Fruit fly (Drosophila melanogaster): ENCODE measurements around the gene CG44405.

CG44405 gene

DNA sequence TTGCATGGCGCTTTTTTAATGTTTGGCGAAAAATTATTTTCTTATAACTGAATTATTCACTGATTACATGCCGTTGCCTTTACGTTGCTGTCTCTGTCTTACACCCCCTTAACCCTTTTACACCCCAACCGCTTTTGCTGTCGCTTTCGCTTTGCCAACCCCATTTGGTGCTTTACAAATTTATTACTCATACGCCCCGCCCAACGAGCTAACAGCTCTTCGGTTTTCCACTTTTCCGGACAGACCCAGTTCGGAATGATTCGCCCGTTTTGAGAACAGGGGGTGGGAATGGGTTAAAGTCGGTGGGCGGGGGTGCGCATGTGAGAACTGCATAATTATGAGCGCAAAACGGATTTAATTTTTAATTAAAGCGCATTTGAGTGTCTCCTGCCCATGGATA, 38.8 kb upstream of the CG44405 start:
- no peak for TF ChIP-seq Eip93F (GFP tag; optimal IDR thresholded peaks at IDR 0.05)
- TF ChIP-seq CG6792 (GFP tag; optimal IDR thresholded peaks at IDR 0.05) = no peak
- no peak for TF ChIP-seq net (GFP tag; optimal IDR thresholded peaks at IDR 0.05)
- no peak for TF ChIP-seq Lpt (GFP tag; optimal IDR thresholded peaks at IDR 0.05)
- no peak for TF ChIP-seq Blimp-1 (GFP tag; optimal IDR thresholded peaks at IDR 0.05)
- TF ChIP-seq CG3032 (tag; optimal IDR thresholded peaks at IDR 0.05) = no peak
- no peak for TF ChIP-seq CG8632 (GFP tag; optimal IDR thresholded peaks at IDR 0.05)
- TF ChIP-seq CG7368 (GFP tag; optimal IDR thresholded peaks at IDR 0.05) = no peak
- TF ChIP-seq vri (GFP tag; optimal IDR thresholded peaks at IDR 0.05) = no peak

DNA sequence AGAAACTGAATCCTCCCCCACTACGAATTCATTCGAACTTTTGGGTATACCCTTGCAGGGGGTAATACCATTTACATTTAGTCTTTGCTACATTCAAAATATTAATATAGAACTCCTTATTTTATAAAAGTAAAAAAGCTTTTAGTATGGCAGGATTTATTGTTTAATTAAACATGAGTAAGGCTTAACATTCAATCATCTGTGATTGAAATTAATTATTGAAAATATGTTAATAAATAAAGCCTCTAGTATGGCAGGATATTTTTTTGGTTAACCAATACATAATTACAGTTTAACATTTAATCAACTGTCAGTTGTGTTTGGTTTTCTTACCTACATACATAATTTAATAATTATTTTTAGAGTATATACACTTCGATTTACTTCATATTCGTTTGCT, 32.6 kb upstream of the CG44405 start:
- no peak for TF ChIP-seq CG6276 (GFP tag; optimal IDR thresholded peaks at IDR 0.05)
- TF ChIP-seq CG3919 (GFP tag; optimal IDR thresholded peaks at IDR 0.05) = no peak
- no peak for TF ChIP-seq salr (GFP tag; optimal IDR thresholded peaks at IDR 0.05)
- TF ChIP-seq CG8119 (GFP tag; IDR thresholded peaks at IDR 0.05) = no peak
- TF ChIP-seq Eip78C (GFP tag) = no peak
- no peak for TF ChIP-seq fd85E (GFP tag; optimal IDR thresholded peaks at IDR 0.05)
- no peak for TF ChIP-seq CG4318 (GFP tag; optimal IDR thresholded peaks at IDR 0.05)
- no peak for TF ChIP-seq net (GFP tag; optimal IDR thresholded peaks at IDR 0.05)
- no peak for TF ChIP-seq CG10631 (GFP tag; optimal IDR thresholded peaks at IDR 0.05)
- TF ChIP-seq svp (GFP tag) = no peak
- no peak for TF ChIP-seq eg (GFP tag; IDR thresholded peaks at IDR 0.05)
- no peak for TF ChIP-seq spab (GFP tag; optimal IDR thresholded peaks at IDR 0.05)

- TF ChIP-seq Eip78C (GFP tag) = no peak
- no peak for TF ChIP-seq topi (GFP tag; optimal IDR thresholded peaks at IDR 0.05)
Measured at dm6 chr2L:16365603-16366002, 23.5 kb upstream of the CG44405 start, which contains the start of gene jhamt. Gene jhamt, plus strand, starts transcription at chr2L:16365903.

DNA sequence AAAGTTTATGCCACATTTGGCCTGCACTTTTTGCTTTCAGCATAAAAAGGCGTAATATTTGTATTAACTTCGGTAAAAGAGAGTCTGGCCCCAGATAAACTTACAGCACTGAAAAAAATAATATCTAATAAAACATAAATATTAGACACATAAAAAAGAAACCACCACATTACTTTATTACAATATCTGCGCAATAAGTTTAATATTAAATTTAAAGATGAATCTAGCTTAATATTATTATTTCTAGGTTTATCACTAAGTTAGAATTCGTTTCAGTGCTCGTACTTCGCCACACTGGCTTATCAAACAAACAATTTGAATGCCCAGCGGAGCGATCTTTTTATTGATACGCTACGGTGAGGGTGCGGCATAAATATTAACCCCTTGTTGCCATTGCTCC, 15.7 kb upstream of the CG44405 start:
- no peak for TF ChIP-seq CG3032 (tag; optimal IDR thresholded peaks at IDR 0.05)
- TF ChIP-seq CG9139 (GFP tag; optimal IDR thresholded peaks at IDR 0.05) = no peak
- TF ChIP-seq CG10631 (GFP tag; optimal IDR thresholded peaks at IDR 0.05) = peak; percentile 15
- peak; percentile 8 for TF ChIP-seq lz (GFP tag; optimal IDR thresholded peaks at IDR 0.05)
- TF ChIP-seq esn (GFP tag; optimal IDR thresholded peaks at IDR 0.05) = peak; percentile 54
- TF ChIP-seq CG1621 (tag; optimal IDR thresholded peaks at IDR 0.05) = no peak
- TF ChIP-seq Sox102F (GFP tag; optimal IDR thresholded peaks at IDR 0.05) = peak; percentile 38
- TF ChIP-seq Eip78C (GFP tag) = peak; percentile 41
- no peak for TF ChIP-seq Gug (GFP tag; IDR thresholded peaks at IDR 0.05)
- peak; percentile 44 for TF ChIP-seq Smox (GFP tag; optimal IDR thresholded peaks at IDR 0.05)
- no peak for TF ChIP-seq CG7368 (GFP tag; optimal IDR thresholded peaks at IDR 0.05)
- TF ChIP-seq CG10669 (GFP tag; optimal IDR thresholded peaks at IDR 0.05) = peak; percentile 4
- no peak for TF ChIP-seq fkh (GFP tag; optimal IDR thresholded peaks at IDR 0.05)
- peak; percentile 11 for TF ChIP-seq achi (GFP tag; optimal IDR thresholded peaks at IDR 0.05)
- TF ChIP-seq CG6792 (GFP tag; optimal IDR thresholded peaks at IDR 0.05) = peak; percentile 4
- TF ChIP-seq svp (GFP tag) = peak; percentile 52
- no peak for TF ChIP-seq vri (GFP tag; optimal IDR thresholded peaks at IDR 0.05)
- peak; percentile 39 for TF ChIP-seq OdsH (GFP tag; optimal IDR thresholded peaks at IDR 0.05)
- peak; percentile 8 for TF ChIP-seq cyc (GFP tag; optimal IDR thresholded peaks at IDR 0.05)
- TF ChIP-seq Lpt (GFP tag; optimal IDR thresholded peaks at IDR 0.05) = no peak
- no peak for TF ChIP-seq fd85E (GFP tag; optimal IDR thresholded peaks at IDR 0.05)
- peak; percentile 10 for TF ChIP-seq acj6 (GFP tag; optimal IDR thresholded peaks at IDR 0.05)
- peak; percentile 33 for TF ChIP-seq topi (GFP tag; optimal IDR thresholded peaks at IDR 0.05)
